Fruit fly (Drosophila melanogaster) whole organism: Measurements from ENCODE around the gene Cp36.

ENCODE experiments used
- CG8478 ChIP-seq: fragments of >200 bp; optimal IDR thresholded peaks from 2 replicates; lab custom pipeline; 2018; ENCODE audit warnings: inconsistent platforms
- Dll ChIP-seq: fragments of >200 bp; optimal IDR thresholded peaks from 2 replicates; lab custom pipeline; 2017
- EcR ChIP-seq, 2 experiments: fragments of >200 bp; optimal IDR thresholded peaks; 2 replicates each; lab custom pipeline; 2017; ENCODE audit warnings: missing biosample characterization in 2 of 2, missing genetic modification characterization in 2 of 2, missing genetic modification reagents in 2 of 2
- pan ChIP-seq: fragments of >200 bp; optimal IDR thresholded peaks from 2 replicates; lab custom pipeline; 2017
- psq ChIP-seq: fragments of >200 bp; optimal IDR thresholded peaks from 2 replicates; lab custom pipeline; 2017
- usp ChIP-seq: fragments of >200 bp; optimal IDR thresholded peaks from 2 replicates; lab custom pipeline; 2017; ENCODE audit warnings: missing biosample characterization, missing genetic modification characterization, mixed read lengths

The Cp36 gene

DNA sequence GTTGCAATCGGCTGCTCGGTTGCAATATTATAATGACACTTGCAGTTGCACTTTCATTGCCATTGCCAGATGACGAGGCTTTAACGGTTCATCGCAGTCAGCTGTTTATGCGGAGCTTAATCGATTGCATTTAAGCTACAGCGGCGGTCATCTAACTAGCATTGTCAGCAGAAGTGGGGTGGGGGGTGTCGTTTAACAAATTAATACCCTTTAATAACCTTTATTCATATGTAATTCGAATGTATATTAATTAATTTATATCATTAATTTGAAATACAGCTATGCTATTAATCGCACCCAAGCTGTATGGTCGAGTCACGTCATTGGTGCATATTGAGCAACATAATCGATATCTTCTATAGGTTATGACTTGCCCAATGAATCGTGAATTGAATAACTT is 13.7 kb downstream of the Cp36 start:
- no peak for TF ChIP-seq psq (lab: Kevin White, UChicago)
- TF ChIP-seq pan (lab: Kevin White, UChicago): no peak
- no peak for TF ChIP-seq Dll (lab: Kevin White, UChicago)
- no peak for TF ChIP-seq CG8478 (lab: Kevin White, UChicago)
- no peak for TF ChIP-seq EcR (GFP tag; optimal IDR thresholded peaks at IDR 0.05; lab: Kevin White, UChicago)
- TF ChIP-seq usp (GFP tag; lab: Kevin White, UChicago): no peak

DNA sequence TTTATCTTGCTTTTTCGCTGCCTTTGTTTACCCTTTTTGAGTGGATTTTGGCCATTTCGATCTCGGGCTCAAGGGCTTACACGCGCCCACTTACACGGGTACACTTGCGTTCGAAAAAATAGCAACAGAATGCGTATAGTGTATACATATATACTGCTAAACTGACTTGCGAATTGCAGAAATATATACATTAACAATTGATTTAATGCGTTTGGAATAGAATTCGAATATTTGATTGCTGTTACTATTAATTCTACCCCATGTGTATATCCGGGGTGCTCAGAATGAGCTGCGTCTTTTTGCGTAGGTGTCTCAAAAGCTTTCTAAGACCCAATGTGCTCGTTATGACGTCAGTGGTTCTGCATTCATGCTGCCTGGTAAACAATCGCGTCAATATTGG is 14.4 kb downstream of the Cp36 start:
- TF ChIP-seq psq (lab: Kevin White, UChicago): no peak

DNA sequence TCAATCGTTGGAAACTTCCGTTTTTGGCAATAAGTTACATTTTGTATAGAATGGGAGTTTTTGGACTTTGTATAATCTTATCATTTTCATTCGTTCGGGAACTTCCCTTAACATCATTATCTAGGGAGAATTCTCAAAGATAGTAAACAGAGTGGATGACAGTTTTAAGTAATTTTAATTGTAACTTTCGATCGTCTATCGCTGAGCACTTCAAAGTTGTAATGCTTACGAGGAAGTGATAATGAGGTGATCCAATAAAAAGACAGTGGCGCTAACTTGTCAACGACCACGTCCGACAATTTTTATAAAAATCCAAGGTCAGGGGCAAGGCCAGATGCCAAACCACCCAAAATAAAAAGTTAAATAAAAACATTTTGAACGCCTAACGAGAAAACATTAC is 17.2 kb downstream of the Cp36 start:
- TF ChIP-seq pan (lab: Kevin White, UChicago): no peak
- TF ChIP-seq EcR (GFP tag; optimal IDR thresholded peaks at IDR 0.05; lab: Kevin White, UChicago): no peak
- TF ChIP-seq psq (lab: Kevin White, UChicago): no peak
- no peak for TF ChIP-seq CG8478 (lab: Kevin White, UChicago)
- no peak for TF ChIP-seq Dll (lab: Kevin White, UChicago)
- TF ChIP-seq usp (GFP tag; lab: Kevin White, UChicago): no peak

DNA sequence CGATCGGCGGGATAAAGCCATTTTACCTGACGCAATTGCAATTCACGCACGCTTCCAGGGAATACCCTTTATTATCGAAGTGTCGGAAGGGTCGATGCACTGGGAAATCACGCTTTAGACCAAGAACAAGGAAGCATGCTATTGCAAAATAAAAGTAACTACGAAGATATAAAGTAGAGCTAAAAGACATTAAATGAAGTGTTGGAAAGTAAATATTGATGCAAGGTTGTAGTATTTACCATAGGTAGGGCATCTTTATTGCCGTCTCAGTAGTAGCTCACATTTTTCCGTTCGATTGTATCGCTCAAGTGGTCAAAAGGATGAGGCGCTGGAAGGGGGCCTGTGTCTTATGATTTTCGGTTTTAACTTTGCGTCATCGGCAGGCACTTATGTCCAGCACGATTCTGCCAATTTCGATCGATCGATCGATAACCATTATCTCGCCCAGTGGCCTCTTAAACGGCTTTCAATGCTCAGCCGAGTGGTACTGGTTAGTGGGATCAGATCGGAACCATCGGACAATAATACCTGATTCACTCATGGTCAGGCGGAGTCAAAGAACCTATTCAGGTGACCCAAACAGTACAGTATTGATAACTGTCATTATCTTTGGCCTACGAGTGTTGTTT is 18.6 kb downstream of the Cp36 start:
- no peak for TF ChIP-seq psq (lab: Kevin White, UChicago)
- no peak for TF ChIP-seq pan (lab: Kevin White, UChicago)
- TF ChIP-seq usp (GFP tag; lab: Kevin White, UChicago): no peak
- no peak for TF ChIP-seq Dll (lab: Kevin White, UChicago)
- TF ChIP-seq CG8478 (lab: Kevin White, UChicago): no peak
- no peak for TF ChIP-seq EcR (GFP tag; optimal IDR thresholded peaks at IDR 0.05; lab: Kevin White, UChicago)

DNA sequence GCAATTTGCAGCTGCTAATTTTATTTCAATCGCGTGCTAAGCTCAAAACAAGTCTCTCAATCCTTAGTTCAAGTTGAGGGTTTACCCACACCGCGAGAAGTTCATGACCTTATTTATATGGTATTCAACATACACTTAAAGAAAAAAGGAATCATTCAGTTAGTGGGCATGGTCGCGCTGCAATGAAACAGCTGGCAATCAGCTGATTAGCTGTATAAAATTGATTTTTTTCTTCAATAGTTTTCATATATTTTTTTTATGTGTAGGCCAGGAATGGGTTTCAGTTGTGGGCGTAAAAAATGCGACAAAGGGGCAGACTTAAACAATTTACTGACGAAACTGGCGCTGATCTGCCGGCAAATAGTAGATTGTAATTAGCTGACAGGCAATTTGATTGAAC is 20.0 kb downstream of the Cp36 start:
- TF ChIP-seq psq (lab: Kevin White, UChicago) (no peak), EcR (GFP tag; optimal IDR thresholded peaks at IDR 0.05; lab: Kevin White, UChicago) (no peak), Dll (lab: Kevin White, UChicago) (no peak), pan (lab: Kevin White, UChicago) (no peak), CG8478 (lab: Kevin White, UChicago) (no peak), usp (GFP tag; lab: Kevin White, UChicago) (no peak)

DNA sequence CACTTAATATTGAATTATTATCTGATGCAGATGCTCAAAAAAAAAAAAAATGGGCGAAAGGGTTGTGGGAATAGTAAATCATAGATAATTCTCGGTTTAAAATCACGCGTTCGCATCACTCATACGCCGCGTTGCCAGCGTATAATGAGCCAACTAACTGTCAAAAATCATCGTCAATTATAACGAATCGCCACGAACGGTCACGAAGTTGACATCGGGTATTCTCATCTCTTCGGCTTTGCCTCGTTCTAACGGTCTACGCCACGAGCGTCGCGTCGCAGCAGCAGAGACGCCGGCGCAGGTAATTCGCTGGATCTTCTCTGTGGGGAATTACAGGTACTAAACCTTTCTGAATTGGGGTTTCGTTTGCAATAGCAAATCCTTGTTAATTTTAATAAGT is 22.3 kb downstream of the Cp36 start:
- TF ChIP-seq CG8478 (lab: Kevin White, UChicago) (no peak), psq (lab: Kevin White, UChicago) (no peak)

DNA sequence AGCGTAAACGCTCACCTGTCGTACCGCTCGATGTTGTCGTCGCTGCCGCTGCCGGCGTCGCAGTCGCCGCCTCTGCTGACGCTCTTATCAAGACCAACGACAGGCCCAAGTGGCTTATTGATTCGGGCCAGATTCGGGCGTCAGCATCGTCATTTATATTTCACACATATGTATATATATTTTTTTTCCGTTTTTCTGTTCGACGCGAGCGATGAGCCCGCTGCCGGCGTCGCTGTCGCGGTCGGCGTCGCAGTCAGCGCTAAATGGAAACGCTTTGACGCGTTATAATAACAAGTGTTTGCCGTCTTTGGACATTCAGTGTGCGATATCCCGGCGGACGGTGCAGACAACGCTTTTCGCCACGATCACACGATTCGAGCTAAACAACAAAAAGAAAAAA is 22.9 kb downstream of the Cp36 start:
- no peak for TF ChIP-seq pan (lab: Kevin White, UChicago)
- no peak for TF ChIP-seq EcR (GFP tag; optimal IDR thresholded peaks at IDR 0.05; lab: Kevin White, UChicago)
- no peak for TF ChIP-seq usp (GFP tag; lab: Kevin White, UChicago)
- TF ChIP-seq psq (lab: Kevin White, UChicago): no peak
- no peak for TF ChIP-seq Dll (lab: Kevin White, UChicago)
- no peak for TF ChIP-seq CG8478 (lab: Kevin White, UChicago)

DNA sequence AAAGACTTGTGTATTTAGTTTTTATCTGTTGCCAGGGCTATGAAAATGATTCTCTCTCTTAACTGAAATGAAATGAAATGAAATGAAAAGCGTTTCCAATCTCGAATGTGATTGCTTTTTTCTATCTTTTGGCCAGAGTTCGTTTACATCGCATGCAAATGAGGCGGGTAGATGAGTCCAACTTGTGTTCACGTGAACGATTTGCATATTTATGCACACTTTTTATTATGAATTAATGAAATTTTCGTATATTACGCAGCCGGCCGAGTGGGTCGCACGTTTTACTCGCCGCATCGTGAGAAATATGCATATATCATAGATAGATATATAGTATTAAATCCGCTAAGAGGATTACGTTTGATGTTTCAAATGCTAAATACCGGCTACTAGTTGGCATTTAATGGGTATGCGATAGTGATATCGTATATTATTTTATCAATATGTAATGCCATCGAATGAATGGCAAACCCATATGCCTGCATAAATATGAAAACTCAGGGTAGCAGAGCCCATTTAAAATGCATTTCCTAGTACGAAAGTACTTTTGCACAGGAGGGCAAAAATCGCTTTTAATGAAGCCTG is 26.0 kb downstream of the Cp36 start:
- TF ChIP-seq pan (lab: Kevin White, UChicago) (no peak), usp (GFP tag; lab: Kevin White, UChicago) (no peak), CG8478 (lab: Kevin White, UChicago) (no peak), psq (lab: Kevin White, UChicago) (no peak), EcR (GFP tag; optimal IDR thresholded peaks at IDR 0.05; lab: Kevin White, UChicago) (no peak), Dll (lab: Kevin White, UChicago) (no peak)

DNA sequence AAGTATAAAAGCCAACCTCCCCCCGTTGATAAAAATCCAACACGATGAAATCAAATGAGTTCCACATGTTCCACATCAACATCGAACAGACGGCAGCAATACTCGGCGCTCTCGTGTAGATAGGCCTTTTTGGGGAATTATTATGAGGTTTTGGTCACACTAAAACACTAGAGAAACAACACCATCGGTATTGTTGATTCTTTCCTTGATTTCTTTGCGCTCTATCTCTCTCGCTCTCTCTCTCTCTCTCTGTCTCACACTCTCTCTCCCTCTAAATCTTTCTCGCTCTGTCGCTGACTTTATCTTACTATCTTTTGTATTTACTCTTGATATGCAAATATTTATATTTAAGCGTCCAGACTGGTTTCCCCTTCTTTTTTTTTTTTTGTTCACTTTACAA is 31.6 kb downstream of the Cp36 start:
- TF ChIP-seq EcR (GFP tag; optimal IDR thresholded peaks at IDR 0.05; lab: Kevin White, UChicago) (no peak), pan (lab: Kevin White, UChicago) (no peak), usp (GFP tag; lab: Kevin White, UChicago) (no peak), psq (lab: Kevin White, UChicago) (no peak), CG8478 (lab: Kevin White, UChicago) (no peak), Dll (lab: Kevin White, UChicago) (no peak)

DNA sequence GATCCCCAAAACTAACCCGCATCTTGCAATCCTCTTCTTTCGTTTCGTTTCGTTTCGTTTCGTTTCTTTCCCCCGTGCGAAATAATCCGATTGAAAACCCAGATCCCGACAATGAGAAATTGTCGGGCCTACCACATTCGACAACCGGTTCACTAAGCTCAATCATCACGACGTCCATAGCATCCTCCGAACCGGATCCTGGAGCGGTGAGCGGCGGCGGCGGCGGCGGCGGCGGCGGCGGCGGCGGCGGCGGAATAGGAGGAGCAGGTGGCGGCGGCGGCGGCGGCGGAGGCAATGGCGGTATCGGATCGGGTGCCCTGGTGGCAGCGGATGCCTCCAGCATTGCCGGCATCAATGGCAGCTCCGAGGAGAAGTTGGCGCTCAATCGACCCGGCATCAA is 33.1 kb downstream of the Cp36 start:
- TF ChIP-seq usp (GFP tag; lab: Kevin White, UChicago): no peak
- TF ChIP-seq psq (lab: Kevin White, UChicago): no peak
- no peak for TF ChIP-seq Dll (lab: Kevin White, UChicago)
- no peak for TF ChIP-seq CG8478 (lab: Kevin White, UChicago)
- no peak for TF ChIP-seq EcR (GFP tag; optimal IDR thresholded peaks at IDR 0.05; lab: Kevin White, UChicago)
- TF ChIP-seq pan (lab: Kevin White, UChicago): no peak

DNA sequence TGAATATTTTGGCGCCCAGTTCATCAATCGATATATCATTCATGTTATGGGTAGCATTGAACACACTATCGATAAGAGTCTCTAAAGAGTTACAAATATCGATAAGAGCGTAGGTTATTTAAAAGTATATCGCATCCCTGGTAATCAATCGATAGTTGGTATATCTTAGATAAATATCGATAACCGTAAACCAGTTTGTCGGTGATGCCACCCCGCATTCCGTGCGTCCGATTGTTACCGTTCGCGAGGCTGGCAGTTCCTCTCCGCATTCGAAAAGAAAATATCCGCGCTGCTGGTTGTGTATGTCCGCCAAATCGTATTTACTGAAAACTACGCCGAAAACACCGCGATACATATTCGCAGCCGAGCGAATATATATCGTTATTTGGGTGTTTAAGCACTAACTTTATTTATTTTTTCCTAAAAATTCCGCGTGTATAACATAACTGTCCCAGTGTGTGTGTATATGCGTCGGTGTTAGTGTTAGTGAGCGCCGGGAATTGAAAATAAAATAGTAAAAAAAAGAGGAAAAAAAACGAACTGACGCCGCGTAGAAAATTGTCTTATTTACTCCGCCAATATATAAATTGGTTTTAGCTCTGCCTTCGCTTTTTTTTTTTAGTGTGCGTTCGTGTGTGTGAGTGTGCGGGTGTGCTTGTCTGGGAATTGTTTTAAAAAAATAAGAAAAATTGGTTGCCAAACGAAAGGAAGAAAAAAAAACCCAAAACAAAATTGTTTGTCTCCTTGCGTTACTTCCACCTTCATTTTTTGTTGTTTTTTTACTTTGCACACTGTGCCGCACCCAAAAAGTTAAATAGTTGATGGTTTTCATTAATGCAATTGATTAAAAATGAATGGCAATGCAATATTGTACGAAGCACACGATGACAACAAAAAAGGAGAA is 38.3 kb downstream of the Cp36 start, which contains the start of gene Nrg:
TSS of gene Nrg (plus strand) at position 253 of the 904 bp plus-strand sequence.
- TF ChIP-seq usp (GFP tag; lab: Kevin White, UChicago) (no peak), EcR (GFP tag; optimal IDR thresholded peaks at IDR 0.05; lab: Kevin White, UChicago) (no peak), pan (lab: Kevin White, UChicago) (no peak), psq (lab: Kevin White, UChicago) (no peak), CG8478 (lab: Kevin White, UChicago) (no peak), Dll (lab: Kevin White, UChicago) (no peak)
